Worm (Caenorhabditis elegans): ENCODE measurements around the gene lmtr-2.

Gene lmtr-2

DNA sequence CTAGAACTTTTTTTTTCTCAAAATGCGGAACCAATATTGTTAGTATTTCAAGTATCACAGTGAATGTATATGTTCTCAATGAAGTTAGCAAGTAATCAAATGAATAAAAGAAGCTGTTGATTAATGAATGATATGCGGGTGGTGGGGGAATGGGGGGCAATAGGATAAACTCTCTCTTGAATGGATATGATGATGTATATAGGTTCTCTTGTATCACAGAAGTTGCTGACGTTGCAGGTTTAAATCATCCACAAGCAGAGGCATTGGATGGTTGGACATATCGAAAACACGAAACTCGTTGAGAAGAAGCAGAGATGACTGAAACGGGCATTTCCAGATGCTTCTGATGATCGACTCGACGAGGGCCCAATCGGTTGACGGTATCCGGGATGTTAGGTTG lies 28.7 kb upstream of the lmtr-2 start:
- TF ChIP-seq mdl-1 (tag; optimal IDR thresholded peaks at IDR 0.05): no peak
- TF ChIP-seq crh-2 (tag; optimal IDR thresholded peaks at IDR 0.05): no peak
- no peak for TF ChIP-seq nhr-25 (tag; optimal IDR thresholded peaks at IDR 0.05)
- TF ChIP-seq sma-9 (GFP tag; optimal IDR thresholded peaks at IDR 0.05): peak; percentile 5
- TF ChIP-seq sma-9 (tag; optimal IDR thresholded peaks at IDR 0.05): no peak
- no peak for TF ChIP-seq blmp-1 (tag; optimal IDR thresholded peaks at IDR 0.05; ENCODE audit: insufficient read depth)
- peak; percentile 73 for TF ChIP-seq ama-1 (optimal IDR thresholded peaks at IDR 0.05)
- TF ChIP-seq nhr-77 (tag; optimal IDR thresholded peaks at IDR 0.05): no peak
- TF ChIP-seq nhr-21 (tag; optimal IDR thresholded peaks at IDR 0.05): peak; percentile 34
- no peak for TF ChIP-seq nhr-11 (tag; optimal IDR thresholded peaks at IDR 0.05)
- no peak for TF ChIP-seq nhr-129 (tag; optimal IDR thresholded peaks at IDR 0.05)
- TF ChIP-seq sem-4 (tag; optimal IDR thresholded peaks at IDR 0.05): no peak
- no peak for TF ChIP-seq Y55F3AM.14 (GFP tag; optimal IDR thresholded peaks at IDR 0.05)
- TF ChIP-seq peb-1 (tag; optimal IDR thresholded peaks at IDR 0.05): no peak
- no peak for TF ChIP-seq gmeb-1 (tag; optimal IDR thresholded peaks at IDR 0.05)
- no peak for TF ChIP-seq ztf-11 (tag; optimal IDR thresholded peaks at IDR 0.05)
- TF ChIP-seq ztf-1 (GFP tag; conservative IDR thresholded peaks at IDR 0.05): no peak
- no peak for TF ChIP-seq nhr-6 (tag; optimal IDR thresholded peaks at IDR 0.05)
- TF ChIP-seq alr-1 (tag; optimal IDR thresholded peaks at IDR 0.05): no peak
- TF ChIP-seq C34F6.9 (tag; optimal IDR thresholded peaks at IDR 0.05): no peak

ce11 chrV:8039085-8039525 lies 28.2 kb upstream of the lmtr-2 start:
- TF ChIP-seq ceh-16 (tag; optimal IDR thresholded peaks at IDR 0.05) (peak; percentile 50), lin-13 (GFP tag; optimal IDR thresholded peaks at IDR 0.05) (peak; percentile 70), nhr-21 (tag; optimal IDR thresholded peaks at IDR 0.05) (peak; percentile 93), sma-3 (GFP tag; optimal IDR thresholded peaks at IDR 0.05) (peak; percentile 90), crh-2 (tag; optimal IDR thresholded peaks at IDR 0.05) (no peak), ztf-11 (tag; optimal IDR thresholded peaks at IDR 0.05) (no peak), mab-5 (tag; optimal IDR thresholded peaks at IDR 0.05) (no peak), nhr-25 (tag; optimal IDR thresholded peaks at IDR 0.05) (peak; percentile 65), lsy-2 (tag; optimal IDR thresholded peaks at IDR 0.05) (peak in 1 of 2 experiments; percentile 45), lin-39 (tag; optimal IDR thresholded peaks at IDR 0.05) (no peak), ztf-4 (tag; optimal IDR thresholded peaks at IDR 0.05) (peak; percentile 73), F13H6.1 (tag; optimal IDR thresholded peaks at IDR 0.05) (no peak), ama-1 (optimal IDR thresholded peaks at IDR 0.05) (no peak), elt-3 (tag; optimal IDR thresholded peaks at IDR 0.05) (no peak), dmd-4 (tag; optimal IDR thresholded peaks at IDR 0.05) (no peak), zag-1 (tag; optimal IDR thresholded peaks at IDR 0.05) (no peak), nhr-6 (tag; optimal IDR thresholded peaks at IDR 0.05) (peak; percentile 21), blmp-1 (tag; optimal IDR thresholded peaks at IDR 0.05; ENCODE audit: insufficient read depth) (peak; percentile 34), nhr-77 (tag; optimal IDR thresholded peaks at IDR 0.05) (peak; percentile 38), nhr-10 (tag; optimal IDR thresholded peaks at IDR 0.05) (peak; percentile 54), nhr-11 (tag; optimal IDR thresholded peaks at IDR 0.05) (peak; percentile 71), sem-4 (tag; optimal IDR thresholded peaks at IDR 0.05) (peak; percentile 80)

- TF ChIP-seq nhr-25 (tag; optimal IDR thresholded peaks at IDR 0.05): no peak
- TF ChIP-seq ceh-82 (tag; optimal IDR thresholded peaks at IDR 0.05): no peak
- no peak for TF ChIP-seq zag-1 (tag; optimal IDR thresholded peaks at IDR 0.05)
- TF ChIP-seq mab-5 (tag; optimal IDR thresholded peaks at IDR 0.05): no peak
- no peak for TF ChIP-seq nhr-21 (tag; optimal IDR thresholded peaks at IDR 0.05)
- TF ChIP-seq ceh-16 (tag; optimal IDR thresholded peaks at IDR 0.05): no peak
- TF ChIP-seq nhr-11 (tag; optimal IDR thresholded peaks at IDR 0.05): no peak
- TF ChIP-seq dmd-4 (tag; optimal IDR thresholded peaks at IDR 0.05): no peak
- no peak for TF ChIP-seq nhr-23 (tag; optimal IDR thresholded peaks at IDR 0.05)
Observed at ce11 chrV:8035947-8036346, 25.0 kb upstream of the lmtr-2 start, which contains the start of gene ZC513.14. Gene ZC513.14 (minus strand): TSS chrV:8036047.

ce11 chrV:8034811-8035210 lies 23.9 kb upstream of the lmtr-2 start, which contains the start of gene algn-12:
Gene algn-12 (plus strand): TSS chrV:8035111.
- TF ChIP-seq gmeb-1 (tag; optimal IDR thresholded peaks at IDR 0.05) (no peak), nhr-10 (tag; optimal IDR thresholded peaks at IDR 0.05) (no peak), mab-5 (tag; optimal IDR thresholded peaks at IDR 0.05) (no peak), ceh-16 (tag; optimal IDR thresholded peaks at IDR 0.05) (no peak), nhr-237 (tag; optimal IDR thresholded peaks at IDR 0.05) (no peak), nhr-21 (tag; optimal IDR thresholded peaks at IDR 0.05) (no peak), peb-1 (tag; optimal IDR thresholded peaks at IDR 0.05) (no peak), sma-9 (GFP tag; optimal IDR thresholded peaks at IDR 0.05) (no peak), sma-9 (tag; optimal IDR thresholded peaks at IDR 0.05) (no peak), nhr-25 (tag; optimal IDR thresholded peaks at IDR 0.05) (no peak), lsy-2 (tag; optimal IDR thresholded peaks at IDR 0.05) (no peak), nhr-11 (tag; optimal IDR thresholded peaks at IDR 0.05) (no peak), mdl-1 (tag; optimal IDR thresholded peaks at IDR 0.05) (no peak), unc-62 (GFP tag; optimal IDR thresholded peaks at IDR 0.05) (no peak), lin-13 (GFP tag; optimal IDR thresholded peaks at IDR 0.05) (no peak), lin-11 (tag; optimal IDR thresholded peaks at IDR 0.05) (no peak), skn-1 (tag; optimal IDR thresholded peaks at IDR 0.05) (no peak), unc-39 (tag; optimal IDR thresholded peaks at IDR 0.05) (no peak)

Data from whole organism, L2 larva.